Worm (Caenorhabditis elegans) whole organism, early embryonic: ENCODE measurements around the gene str-185.

Source experiments
- B0310.2 ChIP-seq: sonication (generic microtip); optimal IDR thresholded peaks from 2 replicates; lab custom pipeline; 2016; ENCODE audit warnings: mild to moderate bottlenecking, missing genetic modification characterization, missing compliant biosample characterization
- aly-1 ChIP-seq: sonication (generic microtip); optimal IDR thresholded peaks from 2 replicates; lab custom pipeline; 2016; ENCODE audit warnings: missing genetic modification characterization, missing compliant biosample characterization
- ama-1 ChIP-seq: fragments of 150-350 bp; optimal IDR thresholded peaks from 2 replicates; lab custom pipeline; 2014
- ceh-36 ChIP-seq: sonication (generic microtip); optimal IDR thresholded peaks from 2 replicates; lab custom pipeline; 2016; ENCODE audit warnings: missing genetic modification characterization, inconsistent platforms, missing compliant biosample characterization
- flt-1 ChIP-seq: fragments of 200-800 bp; sonication (Bioruptor generic); IDR thresholded peaks from 2 replicates; pipeline ENCODE4 v1.3.6; 2022; ENCODE audit warnings: missing genetic modification characterization, missing compliant biosample characterization
- hmbx-1 ChIP-seq: sonication (generic microtip); optimal IDR thresholded peaks from 2 replicates; lab custom pipeline; 2016; ENCODE audit warnings: mild to moderate bottlenecking, missing genetic modification characterization, missing compliant biosample characterization
- hnd-1 ChIP-seq: sonication (generic microtip); optimal IDR thresholded peaks from 2 replicates; lab custom pipeline; 2016; ENCODE audit warnings: missing genetic modification characterization, missing compliant biosample characterization
- pes-1 ChIP-seq: fragments of 200-800 bp; sonication (Bioruptor generic); IDR thresholded peaks from 2 replicates; pipeline ENCODE4 v1.3.6; 2022; ENCODE audit warnings: missing genetic modification reagents, missing genetic modification characterization, missing compliant biosample characterization
- scrt-1 ChIP-seq: fragments of 200-800 bp; sonication (Bioruptor generic); IDR thresholded peaks from 2 replicates; pipeline ENCODE4 v1.3.6; 2022; ENCODE audit warnings: missing genetic modification characterization, missing compliant biosample characterization
- sea-1 ChIP-seq: fragments of 200-800 bp; sonication (Bioruptor generic); conservative IDR thresholded peaks from 2 replicates; pipeline ENCODE4 v1.3.6; 2022; ENCODE audit warnings: missing genetic modification characterization, missing compliant biosample characterization
- tbx-11 ChIP-seq: fragments of 200-800 bp; sonication (Bioruptor generic); IDR thresholded peaks from 2 replicates; pipeline ENCODE4 v1.3.6; 2022; ENCODE audit warnings: missing genetic modification characterization, missing compliant biosample characterization
- tbx-37 ChIP-seq: fragments of 200-800 bp; sonication (Bioruptor generic); conservative IDR thresholded peaks from 2 replicates; pipeline ENCODE4 v1.3.6; 2022; ENCODE audit warnings: missing genetic modification reagents, missing genetic modification characterization, missing compliant biosample characterization
- tra-4 ChIP-seq: sonication (generic microtip); optimal IDR thresholded peaks from 2 replicates; lab custom pipeline; 2017; ENCODE audit warnings: missing genetic modification characterization, missing compliant biosample characterization

DNA sequence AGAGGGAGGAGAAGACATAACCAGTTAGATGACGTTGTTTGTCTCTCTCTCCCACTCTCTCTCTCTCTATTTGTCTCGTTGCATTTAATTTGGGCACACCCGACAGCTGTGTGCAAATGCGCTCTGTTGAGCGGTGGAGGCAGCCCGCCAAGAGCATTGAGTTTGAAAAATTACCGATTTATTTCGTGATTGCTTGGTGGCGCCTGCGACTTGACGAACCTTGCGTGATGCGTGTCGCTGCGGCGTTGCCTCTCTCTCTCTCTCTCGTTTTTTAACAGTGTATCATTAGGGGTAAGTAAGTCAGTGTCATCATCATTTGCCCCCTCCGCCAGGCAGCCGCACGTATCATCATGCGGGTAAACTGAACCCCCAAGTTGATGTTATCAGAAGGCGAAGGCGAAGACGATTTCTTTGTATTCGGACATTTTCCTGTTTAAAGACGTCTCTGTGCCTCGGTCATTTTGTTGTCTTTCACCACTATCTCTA lies 23.7 kb downstream of the str-185 start:
- TF ChIP-seq ama-1 (no peak), tbx-37 (GFP tag; lab: Robert Waterston, UW) (no peak), tra-4 (tag; lab: Kevin White, UChicago) (no peak), sea-1 (no peak), flt-1 (no peak), ceh-36 (tag; lab: Kevin White, UChicago) (no peak), aly-1 (no peak), hnd-1 (no peak), scrt-1 (GFP tag; lab: Robert Waterston, UW) (no peak), tbx-11 (GFP tag; lab: Robert Waterston, UW) (0 out of 2 replicates have a peak, but pooled peaks have one; percentile 33), B0310.2 (tag; lab: Kevin White, UChicago) (no peak), hmbx-1 (tag; lab: Kevin White, UChicago) (no peak), pes-1 (no peak)
